Worm (Caenorhabditis elegans): Measurements from ENCODE around the gene E01G4.3.

E01G4.3 gene

ce11 chrII:13469043-13469652 is at the start of gene E01G4.3:
Gene E01G4.3 (minus strand): TSS chrII:13469602.
- TF ChIP-seq unc-62 (GFP tag; optimal IDR thresholded peaks at IDR 0.05), result no peak

- no peak for TF ChIP-seq unc-62 (GFP tag; optimal IDR thresholded peaks at IDR 0.05)
Measured at ce11 chrII:13517600-13517999, 48.2 kb upstream of the E01G4.3 start, which contains the start of gene sre-45. Gene sre-45 (plus strand): TSS chrII:13517900.

- TF ChIP-seq unc-62 (GFP tag; optimal IDR thresholded peaks at IDR 0.05), result no peak
Measured at ce11 chrII:13515813-13516212, 46.4 kb upstream of the E01G4.3 start.

ce11 chrII:13508607-13509006 is 39.2 kb upstream of the E01G4.3 start:
- no peak for TF ChIP-seq unc-62 (GFP tag; optimal IDR thresholded peaks at IDR 0.05)

ce11 chrII:13507535-13507934 is 38.1 kb upstream of the E01G4.3 start, which contains the start of gene nep-17:
Gene nep-17 (plus strand): TSS chrII:13507819.
- no peak for TF ChIP-seq unc-62 (GFP tag; optimal IDR thresholded peaks at IDR 0.05)

ce11 chrII:13505977-13506568 is 36.7 kb upstream of the E01G4.3 start:
- no peak for TF ChIP-seq unc-62 (GFP tag; optimal IDR thresholded peaks at IDR 0.05)

ce11 chrII:13505386-13505785 is 36.0 kb upstream of the E01G4.3 start:
- TF ChIP-seq unc-62 (GFP tag; optimal IDR thresholded peaks at IDR 0.05), result no peak

ce11 chrII:13503653-13504052 is 34.3 kb upstream of the E01G4.3 start, which contains the start of gene F54F11.1:
Gene F54F11.1 (plus strand): TSS chrII:13503953.
- TF ChIP-seq unc-62 (GFP tag; optimal IDR thresholded peaks at IDR 0.05), result no peak

ce11 chrII:13501575-13501974 is 32.2 kb upstream of the E01G4.3 start, which contains the start of gene F45H10.5:
Gene F45H10.5 (plus strand): TSS chrII:13501875.
- no peak for TF ChIP-seq unc-62 (GFP tag; optimal IDR thresholded peaks at IDR 0.05)

ce11 chrII:13500582-13500981 is 31.2 kb upstream of the E01G4.3 start:
- no peak for TF ChIP-seq unc-62 (GFP tag; optimal IDR thresholded peaks at IDR 0.05)

- TF ChIP-seq unc-62 (GFP tag; optimal IDR thresholded peaks at IDR 0.05), result no peak
Measured at ce11 chrII:13495718-13496117, 26.3 kb upstream of the E01G4.3 start, which contains the start of gene drr-1. Gene drr-1 (minus strand): TSS chrII:13495900.

- no peak for TF ChIP-seq unc-62 (GFP tag; optimal IDR thresholded peaks at IDR 0.05)
Measured at ce11 chrII:13494762-13495161, 25.4 kb upstream of the E01G4.3 start.

ce11 chrII:13494175-13494650 is 24.8 kb upstream of the E01G4.3 start, which contains the start of gene ndua-7:
Gene ndua-7 (minus strand): TSS chrII:13494600.
- TF ChIP-seq unc-62 (GFP tag; optimal IDR thresholded peaks at IDR 0.05), result no peak

- TF ChIP-seq unc-62 (GFP tag; optimal IDR thresholded peaks at IDR 0.05), result no peak
Measured at ce11 chrII:13492948-13493347, 23.5 kb upstream of the E01G4.3 start, which contains the start of gene F45H10.2. Gene F45H10.2 (minus strand): TSS chrII:13493048.

ce11 chrII:13491254-13491889 is 22.0 kb upstream of the E01G4.3 start, which contains the start of gene alh-7:
Gene alh-7 (minus strand): TSS chrII:13491786.
- TF ChIP-seq unc-62 (GFP tag; optimal IDR thresholded peaks at IDR 0.05), result no peak

- no peak for TF ChIP-seq unc-62 (GFP tag; optimal IDR thresholded peaks at IDR 0.05)
Measured at ce11 chrII:13489896-13490295, 20.5 kb upstream of the E01G4.3 start.
